Worm (Caenorhabditis elegans) whole organism, late embryonic: ENCODE data around the gene Y54G11A.19.

Source experiments
- K02D7.2 ChIP-seq: sonication (generic microtip); optimal IDR thresholded peaks from 2 replicates; lab custom pipeline; 2017; ENCODE audit warnings: mild to moderate bottlenecking, missing genetic modification characterization, missing compliant biosample characterization
- Y22D7AL.16 ChIP-seq: sonication (generic microtip); optimal IDR thresholded peaks from 2 replicates; lab custom pipeline; 2016; ENCODE audit warnings: missing genetic modification characterization, missing compliant biosample characterization
- ahr-1 ChIP-seq: sonication (generic microtip); optimal IDR thresholded peaks from 2 replicates; lab custom pipeline; 2016; ENCODE audit warnings: missing genetic modification characterization, missing compliant biosample characterization
- ceh-14 ChIP-seq: sonication (generic microtip); optimal IDR thresholded peaks from 2 replicates; lab custom pipeline; 2016; ENCODE audit warnings: missing genotype, missing genetic modification characterization, missing compliant biosample characterization
- ceh-2 ChIP-seq: sonication (generic microtip); optimal IDR thresholded peaks from 2 replicates; lab custom pipeline; 2016; ENCODE audit warnings: missing genotype, missing genetic modification characterization, missing compliant biosample characterization
- ceh-48 ChIP-seq: sonication (generic microtip); optimal IDR thresholded peaks from 2 replicates; lab custom pipeline; 2016; ENCODE audit warnings: missing genetic modification characterization, inconsistent platforms, missing compliant biosample characterization
- dmd-4 ChIP-seq: sonication (generic microtip); optimal IDR thresholded peaks from 2 replicates; lab custom pipeline; 2016; ENCODE audit warnings: borderline replicate concordance, missing genetic modification characterization, missing compliant biosample characterization
- elt-2 ChIP-seq: sonication (generic microtip); optimal IDR thresholded peaks from 2 replicates; lab custom pipeline; 2016; ENCODE audit warnings: missing genetic modification reagents, missing genetic modification characterization, missing compliant biosample characterization
- ets-4 ChIP-seq: sonication (generic microtip); optimal IDR thresholded peaks from 2 replicates; lab custom pipeline; 2016; ENCODE audit warnings: missing genetic modification characterization, missing compliant biosample characterization
- fkh-10 ChIP-seq: fragments of 150-350 bp; optimal IDR thresholded peaks from 2 replicates; lab custom pipeline; 2014; ENCODE audit warnings: missing biosample characterization, missing genetic modification reagents, missing genetic modification characterization
- hlh-13 ChIP-seq: fragments of 200-800 bp; sonication (Bioruptor generic); optimal IDR thresholded peaks from 2 replicates; lab custom pipeline; 2018; ENCODE audit warnings: mild to moderate bottlenecking, missing genetic modification characterization, missing compliant biosample characterization
- hlh-15 ChIP-seq: sonication (generic microtip); optimal IDR thresholded peaks from 2 replicates; lab custom pipeline; 2016; ENCODE audit warnings: missing genetic modification characterization, missing compliant biosample characterization
- hlh-30 ChIP-seq: sonication (generic microtip); optimal IDR thresholded peaks from 2 replicates; lab custom pipeline; 2017; ENCODE audit warnings: antibody characterized with exemption, missing genetic modification characterization, missing compliant biosample characterization; ENCODE audit not compliant: insufficient read depth
- hlh-6 ChIP-seq: sonication (generic microtip); optimal IDR thresholded peaks from 2 replicates; lab custom pipeline; 2016; ENCODE audit warnings: missing genotype, missing genetic modification characterization, missing compliant biosample characterization
- hlh-8 ChIP-seq: sonication (generic microtip); optimal IDR thresholded peaks from 2 replicates; lab custom pipeline; 2016; ENCODE audit warnings: missing genotype, missing genetic modification characterization, missing compliant biosample characterization
- lin-11 ChIP-seq: fragments of 200-800 bp; sonication (Bioruptor generic); optimal IDR thresholded peaks from 2 replicates; lab custom pipeline; 2018; ENCODE audit warnings: mild to moderate bottlenecking, missing genetic modification characterization, missing compliant biosample characterization
- madf-2 ChIP-seq: sonication (generic microtip); optimal IDR thresholded peaks from 2 replicates; lab custom pipeline; 2017; ENCODE audit warnings: missing genetic modification characterization, missing compliant biosample characterization
- mec-3 ChIP-seq: sonication (generic microtip); optimal IDR thresholded peaks from 2 replicates; lab custom pipeline; 2016; ENCODE audit warnings: borderline replicate concordance, missing genetic modification characterization, missing compliant biosample characterization
- nhr-232 ChIP-seq: sonication (generic microtip); optimal IDR thresholded peaks from 2 replicates; lab custom pipeline; 2016; ENCODE audit warnings: missing genetic modification characterization, missing compliant biosample characterization
- pag-3 ChIP-seq: sonication (generic microtip); optimal IDR thresholded peaks from 2 replicates; lab custom pipeline; 2016; ENCODE audit warnings: missing compliant biosample characterization, missing genetic modification characterization, borderline replicate concordance
- pax-1 ChIP-seq: fragments of 150-350 bp; optimal IDR thresholded peaks from 2 replicates; lab custom pipeline; 2014; ENCODE audit warnings: missing biosample characterization, missing genetic modification characterization
- pqm-1 ChIP-seq: sonication (generic microtip); optimal IDR thresholded peaks from 2 replicates; lab custom pipeline; 2016; ENCODE audit warnings: missing genetic modification characterization, missing compliant biosample characterization
- ref-2 ChIP-seq: sonication (generic microtip); optimal IDR thresholded peaks from 2 replicates; lab custom pipeline; 2016; ENCODE audit warnings: missing genetic modification characterization, missing compliant biosample characterization
- tbx-2 ChIP-seq: sonication (generic microtip); optimal IDR thresholded peaks from 2 replicates; lab custom pipeline; 2016; ENCODE audit warnings: missing genetic modification characterization, missing compliant biosample characterization
- tbx-7 ChIP-seq: sonication (generic microtip); optimal IDR thresholded peaks from 2 replicates; lab custom pipeline; 2016; ENCODE audit warnings: missing genotype, missing genetic modification characterization, missing compliant biosample characterization
- ttx-3 ChIP-seq: sonication (generic microtip); optimal IDR thresholded peaks from 2 replicates; lab custom pipeline; 2016; ENCODE audit warnings: missing genetic modification reagents, missing genetic modification characterization, missing compliant biosample characterization
- unc-42 ChIP-seq: sonication (generic microtip); optimal IDR thresholded peaks from 2 replicates; lab custom pipeline; 2016; ENCODE audit warnings: missing genotype, missing genetic modification characterization, missing compliant biosample characterization
- ztf-16 ChIP-seq: sonication (generic microtip); optimal IDR thresholded peaks from 2 replicates; lab custom pipeline; 2017; ENCODE audit warnings: missing genetic modification characterization, missing compliant biosample characterization

The Y54G11A.19 gene

ce11 chrII:14218142-14218541, 38.5 kb downstream of the Y54G11A.19 start:
- TF ChIP-seq lin-11 (tag; lab: Kevin White, UChicago): no peak
- TF ChIP-seq Y22D7AL.16 (tag; lab: Kevin White, UChicago): no peak
- no peak for TF ChIP-seq K02D7.2 (tag; lab: Kevin White, UChicago)
- TF ChIP-seq ceh-2: no peak
- no peak for TF ChIP-seq pqm-1 (tag; lab: Kevin White, UChicago)
- TF ChIP-seq pag-3 (tag; lab: Kevin White, UChicago): no peak
- TF ChIP-seq madf-2 (tag; lab: Kevin White, UChicago): no peak
- no peak for TF ChIP-seq nhr-232 (tag; lab: Kevin White, UChicago)
- no peak for TF ChIP-seq mec-3
- no peak for TF ChIP-seq pax-1 (tag; lab: Kevin White, UChicago)
- TF ChIP-seq, all 69 proteins: peak for 0

ce11 chrII:14214109-14214508, 42.6 kb downstream of the Y54G11A.19 start, which contains the start of gene Y48B6A.10:
TSS of gene Y48B6A.10 (plus strand) at chrII:14214409.
- TF ChIP-seq unc-42 (tag; lab: Kevin White, UChicago) (no peak), lin-11 (tag; lab: Kevin White, UChicago) (no peak), hlh-13 (GFP tag; lab: Kevin White, UChicago) (no peak), hlh-30 (tag; lab: Kevin White, UChicago) (no peak), fkh-10 (no peak), tbx-7 (tag; lab: Kevin White, UChicago) (no peak), hlh-15 (no peak), elt-2 (tag; lab: Kevin White, UChicago) (no peak), hlh-8 (tag; lab: Kevin White, UChicago) (no peak), ceh-48 (no peak), dmd-4 (tag; lab: Kevin White, UChicago) (no peak), ets-4 (no peak), nhr-232 (tag; lab: Kevin White, UChicago) (no peak), ref-2 (tag; lab: Kevin White, UChicago) (no peak), ttx-3 (tag; lab: Kevin White, UChicago) (no peak), tbx-2 (tag; lab: Kevin White, UChicago) (no peak), pag-3 (tag; lab: Kevin White, UChicago) (no peak), hlh-6 (no peak), ceh-14 (tag; lab: Kevin White, UChicago) (no peak)

DNA sequence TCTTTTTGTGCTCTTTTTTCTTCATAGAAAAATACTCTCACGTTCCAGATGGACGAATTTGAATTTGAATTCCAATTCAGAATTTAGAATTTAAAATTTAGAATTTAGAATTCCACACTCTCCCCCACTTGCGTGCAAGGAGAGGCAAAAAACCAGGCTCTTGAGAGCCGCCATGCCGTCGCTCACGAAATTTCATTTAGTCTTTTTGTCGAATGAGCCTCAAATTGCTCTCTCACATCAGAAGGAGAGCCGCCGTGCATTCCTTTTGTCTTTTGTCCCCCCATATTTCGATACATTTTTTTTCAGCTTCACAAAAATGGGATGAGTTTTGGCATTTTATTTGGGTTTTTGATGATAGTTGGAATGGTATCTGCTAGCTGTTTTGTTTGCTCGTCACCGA, 45.6 kb downstream of the Y54G11A.19 start, which contains the start of gene hot-7:
Gene hot-7 (plus strand): TSS at position 301 of the 400 bp plus-strand sequence.
- no peak for TF ChIP-seq ztf-16 (tag; lab: Kevin White, UChicago)
- TF ChIP-seq ahr-1 (tag; lab: Kevin White, UChicago): no peak
